Worm (Caenorhabditis elegans): ENCODE data around the gene CD4.1.

DNA sequence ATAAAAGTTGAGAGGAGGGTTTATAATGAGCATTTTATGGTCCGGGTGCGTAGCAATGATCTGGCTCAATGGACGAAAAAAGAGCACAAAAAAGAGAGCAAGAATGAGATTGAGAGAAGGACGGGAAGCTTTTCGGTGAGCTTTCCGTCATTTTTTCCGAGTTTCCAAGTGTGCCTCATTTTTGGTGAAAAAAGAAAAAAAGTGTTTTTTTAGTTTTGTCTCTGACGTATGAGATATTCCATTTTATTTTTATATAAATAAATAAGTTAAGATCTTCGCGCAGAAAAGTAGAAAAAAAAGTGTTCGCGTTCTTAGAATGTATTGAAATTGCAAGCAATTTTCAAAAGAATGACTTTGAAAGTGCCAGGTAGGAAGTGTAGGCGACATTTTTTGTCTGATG, 13.7 kb downstream of the CD4.1 start, which contains the start of gene memb-2:
- TF ChIP-seq nhr-237 (tag; optimal IDR thresholded peaks at IDR 0.05), result no peak
- no peak for TF ChIP-seq nhr-23 (tag; optimal IDR thresholded peaks at IDR 0.05)
- no peak for TF ChIP-seq zag-1 (tag; optimal IDR thresholded peaks at IDR 0.05)
- no peak for TF ChIP-seq elt-3 (tag; optimal IDR thresholded peaks at IDR 0.05)
- TF ChIP-seq unc-62 (GFP tag; optimal IDR thresholded peaks at IDR 0.05), result no peak
- TF ChIP-seq alr-1 (tag; optimal IDR thresholded peaks at IDR 0.05), result no peak
- TF ChIP-seq nhr-11 (tag; optimal IDR thresholded peaks at IDR 0.05), result no peak
